Fruit fly (Drosophila melanogaster): ENCODE results near the gene Atet.

dm6 chr2L:4360882-4361281 lies 27.2 kb downstream of the Atet start:
- TF ChIP-seq pad (GFP tag; optimal IDR thresholded peaks at IDR 0.05): no peak
- no peak for TF ChIP-seq CG7045 (GFP tag; optimal IDR thresholded peaks at IDR 0.05)
- TF ChIP-seq Crg-1 (GFP tag; optimal IDR thresholded peaks at IDR 0.05): no peak
- TF ChIP-seq Mnt (GFP tag; optimal IDR thresholded peaks at IDR 0.05): no peak
- no peak for TF ChIP-seq toe (GFP tag; optimal IDR thresholded peaks at IDR 0.05)
- no peak for TF ChIP-seq CG5204 (GFP tag; optimal IDR thresholded peaks at IDR 0.05)
- no peak for TF ChIP-seq ovo (GFP tag; optimal IDR thresholded peaks at IDR 0.05)
- TF ChIP-seq cic (GFP tag; optimal IDR thresholded peaks at IDR 0.05): no peak
- no peak for TF ChIP-seq kay (GFP tag; ENCODE audit: borderline replicate concordance)
